Worm (Caenorhabditis elegans) whole organism, L4/young adult: ENCODE results near the gene drh-1.

Experiments used
- W03F9.2 ChIP-seq: fragments of 150-350 bp; optimal IDR thresholded peaks from 2 replicates; lab custom pipeline; 2014; ENCODE audit warnings: missing biosample characterization, missing genetic modification characterization
- dao-5 ChIP-seq: sonication (generic microtip); optimal IDR thresholded peaks from 2 replicates; lab custom pipeline; 2016; ENCODE audit warnings: missing genotype, missing genetic modification characterization, moderate library complexity, missing compliant biosample characterization
- him-1 ChIP-seq: sonication (generic microtip); optimal IDR thresholded peaks from 2 replicates; lab custom pipeline; 2016; ENCODE audit warnings: missing genotype, missing genetic modification reagents, missing genetic modification characterization, missing compliant biosample characterization

- TF ChIP-seq dao-5 (tag; lab: Kevin White, UChicago) (no peak), W03F9.2 (tag; lab: Kevin White, UChicago) (no peak), him-1 (tag; lab: Kevin White, UChicago) (no peak)
Measured at ce11 chrIV:6562039-6562438, 51.1 kb downstream of the drh-1 start.
